Fruit fly (Drosophila melanogaster) whole organism, prepupa: ENCODE measurements around the gene ct.
A peak's percentile ranks its signal among the peaks of the same experiment; 100 is the strongest.

Source experiments
- Blimp-1 ChIP-seq: fragments of 200-800 bp; sonication (Bioruptor generic); optimal IDR thresholded peaks from 3 replicates; lab custom pipeline; 2017; ENCODE audit warnings: missing biosample characterization, missing genetic modification characterization, mild to moderate bottlenecking, moderate library complexity, missing genetic modification reagents
- CG10631 ChIP-seq: fragments of 200-800 bp; sonication (Bioruptor generic); optimal IDR thresholded peaks from 2 replicates; lab custom pipeline; 2016; ENCODE audit warnings: missing biosample characterization, missing genetic modification characterization
- CG10669 ChIP-seq: fragments of 200-800 bp; sonication (Bioruptor generic); optimal IDR thresholded peaks from 3 replicates; lab custom pipeline; 2018; ENCODE audit warnings: missing biosample characterization, mild to moderate bottlenecking, missing genetic modification characterization, moderate library complexity
- CG11294 ChIP-seq: fragments of 200-800 bp; sonication (Bioruptor generic); IDR thresholded peaks from 2 replicates; pipeline ENCODE4 v1.3.6; 2022; ENCODE audit warnings: missing biosample characterization, missing genetic modification characterization
- CG11902 ChIP-seq: fragments of 200-800 bp; sonication (Bioruptor generic); optimal IDR thresholded peaks from 3 replicates; lab custom pipeline; 2016; ENCODE audit warnings: missing biosample characterization, missing genetic modification characterization
- CG15336 ChIP-seq: fragments of 200-800 bp; sonication (Bioruptor generic); IDR thresholded peaks from 2 replicates; pipeline ENCODE4 v1.3.6; 2022; ENCODE audit warnings: missing biosample characterization, missing genetic modification characterization
- CG1621 ChIP-seq: fragments of 200-800 bp; sonication (Bioruptor generic); optimal IDR thresholded peaks from 3 replicates; lab custom pipeline; 2018; ENCODE audit warnings: missing biosample characterization, mild to moderate bottlenecking, missing genetic modification characterization
- CG16779 ChIP-seq: fragments of 200-800 bp; sonication (Bioruptor generic); optimal IDR thresholded peaks from 3 replicates; lab custom pipeline; 2017; ENCODE audit warnings: missing biosample characterization, mild to moderate bottlenecking, missing genetic modification characterization
- CG3032 ChIP-seq: fragments of 200-800 bp; optimal IDR thresholded peaks from 2 replicates; lab custom pipeline; 2019; ENCODE audit warnings: missing biosample characterization, mild to moderate bottlenecking, missing genetic modification characterization, moderate library complexity
- CG31627 ChIP-seq: fragments of 200-800 bp; sonication (Bioruptor generic); optimal IDR thresholded peaks from 3 replicates; lab custom pipeline; 2016; ENCODE audit warnings: missing biosample characterization, missing genetic modification characterization
- CG32006 ChIP-seq: fragments of 200-800 bp; sonication (Bioruptor generic); optimal IDR thresholded peaks from 3 replicates; lab custom pipeline; 2017; ENCODE audit warnings: missing biosample characterization, mild to moderate bottlenecking, missing genetic modification characterization
- CG3919 ChIP-seq: fragments of 200-800 bp; sonication (Bioruptor generic); optimal IDR thresholded peaks from 3 replicates; lab custom pipeline; 2016; ENCODE audit warnings: missing biosample characterization, missing genetic modification characterization
- CG4318 ChIP-seq: fragments of 200-800 bp; sonication (Bioruptor generic); optimal IDR thresholded peaks from 3 replicates; lab custom pipeline; 2017; ENCODE audit warnings: missing biosample characterization, mild to moderate bottlenecking, missing genetic modification characterization
- CG6163 ChIP-seq: fragments of 200-800 bp; sonication (Bioruptor generic); IDR thresholded peaks from 3 replicates; pipeline ENCODE4 v1.3.6; 2022; ENCODE audit warnings: missing biosample characterization, missing genetic modification characterization
- CG6276 ChIP-seq: fragments of 200-800 bp; sonication (Bioruptor generic); optimal IDR thresholded peaks from 2 replicates; lab custom pipeline; 2017; ENCODE audit warnings: missing biosample characterization, mild to moderate bottlenecking, missing genetic modification characterization
- CG6808 ChIP-seq: fragments of 200-800 bp; sonication (Bioruptor generic); optimal IDR thresholded peaks from 3 replicates; lab custom pipeline; 2017; ENCODE audit warnings: missing biosample characterization, missing genetic modification characterization, mild to moderate bottlenecking, moderate library complexity, missing genetic modification reagents
- CG6854 ChIP-seq: fragments of 200-800 bp; sonication (Bioruptor generic); optimal IDR thresholded peaks from 2 replicates; lab custom pipeline; 2017; ENCODE audit warnings: missing biosample characterization, mild to moderate bottlenecking, missing genetic modification characterization
- CG8119 ChIP-seq: fragments of 200-800 bp; sonication (Bioruptor generic); IDR thresholded peaks from 3 replicates; pipeline ENCODE4 v1.3.6; 2022; ENCODE audit warnings: missing biosample characterization, missing genetic modification characterization
- CG8319 ChIP-seq: fragments of 200-800 bp; sonication (Bioruptor generic); optimal IDR thresholded peaks from 3 replicates; lab custom pipeline; 2016; ENCODE audit warnings: missing biosample characterization, missing genetic modification characterization
- CG8632 ChIP-seq: fragments of 200-800 bp; sonication (Bioruptor generic); optimal IDR thresholded peaks from 3 replicates; lab custom pipeline; 2016; ENCODE audit warnings: missing biosample characterization, missing genetic modification characterization
- CG9139 ChIP-seq: fragments of 200-800 bp; sonication (Bioruptor generic); optimal IDR thresholded peaks from 3 replicates; lab custom pipeline; 2017; ENCODE audit warnings: missing biosample characterization, mild to moderate bottlenecking, missing genetic modification characterization
- Eip75B ChIP-seq: fragments of 200-800 bp; sonication (Bioruptor generic); optimal IDR thresholded peaks from 3 replicates; lab custom pipeline; 2016; ENCODE audit warnings: missing biosample characterization, missing genetic modification characterization
- Eip78C ChIP-seq: fragments of 200-800 bp; sonication (Bioruptor generic); peaks from one replicate; lab custom pipeline; 2016; ENCODE audit warnings: missing biosample characterization, missing genetic modification characterization
- Eip93F ChIP-seq: fragments of 200-800 bp; sonication (Bioruptor generic); optimal IDR thresholded peaks from 2 replicates; lab custom pipeline; 2016; ENCODE audit warnings: missing biosample characterization, mild to moderate bottlenecking, missing genetic modification characterization
- Ets96B ChIP-seq: fragments of 200-800 bp; optimal IDR thresholded peaks from 2 replicates; lab custom pipeline; 2019; ENCODE audit warnings: missing biosample characterization, mild to moderate bottlenecking, missing genetic modification characterization, moderate library complexity
- Gug ChIP-seq: fragments of 200-800 bp; sonication (Bioruptor generic); IDR thresholded peaks from 2 replicates; pipeline ENCODE4 v1.3.6; 2022; ENCODE audit warnings: missing biosample characterization, missing genetic modification characterization
- Hr4 ChIP-seq: fragments of 200-800 bp; sonication (Bioruptor generic); optimal IDR thresholded peaks from 3 replicates; lab custom pipeline; 2016; ENCODE audit warnings: missing biosample characterization, missing genetic modification characterization
- OdsH ChIP-seq: fragments of 200-800 bp; sonication (Bioruptor generic); optimal IDR thresholded peaks from 3 replicates; lab custom pipeline; 2016; ENCODE audit warnings: missing biosample characterization, missing genetic modification characterization
- Sox102F ChIP-seq: fragments of 200-800 bp; sonication (Bioruptor generic); optimal IDR thresholded peaks from 2 replicates; lab custom pipeline; 2016; ENCODE audit warnings: missing biosample characterization, mild to moderate bottlenecking, missing genetic modification characterization
- Sox14 ChIP-seq: fragments of 200-800 bp; sonication (Bioruptor generic); optimal IDR thresholded peaks from 3 replicates; lab custom pipeline; 2016; ENCODE audit warnings: missing biosample characterization, missing genetic modification characterization
- Sox15 ChIP-seq: fragments of 200-800 bp; sonication (Bioruptor generic); optimal IDR thresholded peaks from 3 replicates; lab custom pipeline; 2016; ENCODE audit warnings: missing biosample characterization, missing genetic modification characterization
- achi ChIP-seq: fragments of 200-800 bp; sonication (Bioruptor generic); optimal IDR thresholded peaks from 3 replicates; lab custom pipeline; 2016; ENCODE audit warnings: missing biosample characterization, missing genetic modification characterization
- cyc ChIP-seq: fragments of 200-800 bp; sonication (Bioruptor generic); optimal IDR thresholded peaks from 3 replicates; lab custom pipeline; 2016; ENCODE audit warnings: missing biosample characterization, missing genetic modification characterization
- dac ChIP-seq: fragments of 200-800 bp; sonication (Bioruptor generic); optimal IDR thresholded peaks from 2 replicates; lab custom pipeline; 2017; ENCODE audit warnings: missing biosample characterization, mild to moderate bottlenecking, missing genetic modification characterization
- eg ChIP-seq: fragments of 200-800 bp; sonication (Bioruptor generic); IDR thresholded peaks from 3 replicates; pipeline ENCODE4 v1.3.6; 2022; ENCODE audit warnings: missing biosample characterization, missing genetic modification characterization
- esn ChIP-seq: fragments of 200-800 bp; sonication (Bioruptor generic); optimal IDR thresholded peaks from 2 replicates; lab custom pipeline; 2016; ENCODE audit warnings: missing biosample characterization, mild to moderate bottlenecking, missing genetic modification characterization, moderate library complexity
- fd85E ChIP-seq: fragments of 200-800 bp; sonication (Bioruptor generic); optimal IDR thresholded peaks from 3 replicates; lab custom pipeline; 2016; ENCODE audit warnings: missing biosample characterization, missing genetic modification characterization
- fkh ChIP-seq: fragments of 200-800 bp; sonication (Bioruptor generic); optimal IDR thresholded peaks from 3 replicates; lab custom pipeline; 2017; ENCODE audit warnings: missing biosample characterization, mild to moderate bottlenecking, missing genetic modification characterization, moderate library complexity
- lz ChIP-seq: fragments of 200-800 bp; sonication (Bioruptor generic); optimal IDR thresholded peaks from 3 replicates; lab custom pipeline; 2016; ENCODE audit warnings: missing biosample characterization, missing genetic modification characterization
- net ChIP-seq: fragments of 200-800 bp; sonication (Bioruptor generic); optimal IDR thresholded peaks from 3 replicates; lab custom pipeline; 2016; ENCODE audit warnings: missing biosample characterization, missing genetic modification characterization
- pdm3 ChIP-seq: fragments of 200-800 bp; sonication (Bioruptor generic); optimal IDR thresholded peaks from 3 replicates; lab custom pipeline; 2016; ENCODE audit warnings: missing biosample characterization, missing genetic modification characterization
- salr ChIP-seq, 2 experiments: fragments of 200-800 bp; sonication (Bioruptor generic); optimal IDR thresholded peaks; 3 replicates each; lab custom pipeline; 2016 to 2018; ENCODE audit warnings: missing biosample characterization in 2 of 2, missing genetic modification characterization in 2 of 2, mild to moderate bottlenecking in 1 of 2
- spab ChIP-seq: fragments of 200-800 bp; sonication (Bioruptor generic); optimal IDR thresholded peaks from 2 replicates; lab custom pipeline; 2017; ENCODE audit warnings: missing biosample characterization, mild to moderate bottlenecking, missing genetic modification characterization, missing genetic modification reagents
- ss ChIP-seq, 2 experiments: fragments of 200-800 bp; sonication (Bioruptor generic); optimal IDR thresholded peaks; 2 replicates in 1 of 2; 3 replicates in 1 of 2; lab custom pipeline; 2017 to 2018; ENCODE audit warnings: mild to moderate bottlenecking in 2 of 2, missing biosample characterization in 2 of 2, missing genetic modification characterization in 2 of 2, moderate library complexity in 1 of 2
- svp ChIP-seq: fragments of 200-800 bp; sonication (Bioruptor generic); peaks from one replicate; lab custom pipeline; 2016; ENCODE audit warnings: missing biosample characterization, missing genetic modification characterization
- topi ChIP-seq: fragments of 200-800 bp; sonication (Bioruptor generic); optimal IDR thresholded peaks from 3 replicates; lab custom pipeline; 2016; ENCODE audit warnings: missing biosample characterization, missing genetic modification characterization
- vri ChIP-seq: fragments of 200-800 bp; sonication (Bioruptor generic); optimal IDR thresholded peaks from 3 replicates; lab custom pipeline; 2016; ENCODE audit warnings: missing biosample characterization, mild to moderate bottlenecking, missing genetic modification characterization

The ct gene

DNA sequence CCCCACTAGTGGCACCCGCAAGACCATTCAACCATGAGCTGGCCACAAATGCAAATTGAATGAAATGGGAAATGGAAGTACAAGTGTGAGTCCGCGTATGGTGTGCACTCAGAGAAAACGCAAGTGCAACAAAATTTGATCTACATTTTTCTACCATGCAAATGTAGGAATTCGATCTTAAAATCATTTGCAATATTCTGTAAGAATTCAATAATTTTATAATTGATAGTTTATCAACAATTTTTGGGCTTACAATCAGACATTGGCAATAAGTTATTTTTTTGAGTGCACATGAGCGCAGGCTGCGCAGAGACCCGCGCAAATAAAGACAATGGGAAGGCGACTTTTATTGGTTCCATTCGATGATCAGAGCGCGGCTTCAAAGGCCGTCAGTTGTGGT lies 37.0 kb upstream of the ct start (continued):
- TF ChIP-seq Blimp-1 (GFP tag; lab: Kevin White, UChicago): no peak
- peak; percentile 58 for TF ChIP-seq achi (GFP tag; lab: Kevin White, UChicago)
- TF ChIP-seq OdsH (GFP tag; lab: Kevin White, UChicago): peak; percentile 43
- TF ChIP-seq CG15336: peak; percentile 57
- TF ChIP-seq svp (GFP tag; lab: Kevin White, UChicago): peak; percentile 77
- peak; percentile 36 for TF ChIP-seq CG8319 (GFP tag; lab: Kevin White, UChicago)
- TF ChIP-seq CG31627 (GFP tag; lab: Kevin White, UChicago): peak; percentile 22
- peak; percentile 41 for TF ChIP-seq pdm3 (GFP tag; lab: Kevin White, UChicago)
- no peak for TF ChIP-seq fd85E
- peak; percentile 39 for TF ChIP-seq Sox102F
- TF ChIP-seq dac (GFP tag; lab: Kevin White, UChicago): no peak
- peak; percentile 50 for TF ChIP-seq esn (GFP tag; lab: Kevin White, UChicago)
- TF ChIP-seq CG6854 (GFP tag; lab: Kevin White, UChicago): no peak
- peak; percentile 49 for TF ChIP-seq CG32006 (GFP tag; lab: Kevin White, UChicago)
- TF ChIP-seq CG4318 (GFP tag; lab: Kevin White, UChicago): no peak
- peak; percentile 27 for TF ChIP-seq lz (GFP tag; lab: Kevin White, UChicago)
- peak; percentile 15 for TF ChIP-seq CG6276 (GFP tag; lab: Kevin White, UChicago)
- peak; percentile 38 for TF ChIP-seq Hr4 (GFP tag; lab: Kevin White, UChicago)
- TF ChIP-seq CG11294 (GFP tag; lab: Robert Waterston, UW): no peak
- TF ChIP-seq fkh: no peak
- peak; percentile 25 for TF ChIP-seq net (GFP tag; lab: Kevin White, UChicago)
- peak; percentile 49 for TF ChIP-seq CG6808 (GFP tag; lab: Kevin White, UChicago)
- TF ChIP-seq spab (GFP tag; lab: Kevin White, UChicago): peak; percentile 34
- TF ChIP-seq topi (GFP tag; lab: Kevin White, UChicago): peak; percentile 65
- TF ChIP-seq Eip78C (GFP tag; lab: Kevin White, UChicago): peak; percentile 91
- TF ChIP-seq CG3919 (GFP tag; lab: Kevin White, UChicago): peak; percentile 68
- peak; percentile 52 for TF ChIP-seq cyc (GFP tag; lab: Kevin White, UChicago)
- TF ChIP-seq CG11902 (GFP tag; lab: Kevin White, UChicago): peak; percentile 38
- TF ChIP-seq Eip75B (GFP tag; lab: Kevin White, UChicago): peak; percentile 53
- peak; percentile 33 for TF ChIP-seq CG10631 (GFP tag; lab: Kevin White, UChicago)
- TF ChIP-seq CG8632 (GFP tag; lab: Kevin White, UChicago): peak; percentile 37
- peak; percentile 70 for TF ChIP-seq CG6163
- TF ChIP-seq Sox14 (GFP tag; lab: Kevin White, UChicago): peak; percentile 12
- TF ChIP-seq CG10669 (GFP tag; lab: Kevin White, UChicago): peak; percentile 56
- TF ChIP-seq salr (GFP tag; optimal IDR thresholded peaks at IDR 0.05; lab: Kevin White, UChicago): peak in 1 of 2 experiments; percentile 32
- TF ChIP-seq Eip93F (GFP tag; lab: Kevin White, UChicago): no peak

DNA sequence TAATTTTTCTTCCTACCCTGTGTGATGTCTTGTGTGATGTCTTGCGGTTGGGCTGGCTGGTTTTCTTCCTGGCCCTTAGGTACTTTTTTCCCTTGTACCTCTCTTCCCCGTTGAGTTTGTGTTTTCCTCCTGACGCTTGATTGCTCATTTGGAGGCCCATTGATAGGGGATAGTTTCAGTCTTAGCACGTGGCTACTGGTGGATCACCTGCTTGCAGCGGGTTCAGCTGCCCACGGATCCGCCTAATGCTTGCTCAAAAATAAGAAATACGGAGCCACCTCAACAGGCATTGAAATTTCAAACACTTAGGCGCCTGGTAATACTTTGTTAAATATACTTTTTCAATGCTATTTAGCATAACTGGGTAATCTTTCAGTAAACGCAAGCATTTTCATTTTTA lies 34.2 kb upstream of the ct start, which contains the start of gene CG11369:
Gene CG11369 (plus strand): TSS at position 301 of the 400 bp plus-strand sequence.
- no peak for TF ChIP-seq Sox15 (GFP tag; lab: Kevin White, UChicago)
- no peak for TF ChIP-seq vri (GFP tag; lab: Kevin White, UChicago)
- no peak for TF ChIP-seq ss (GFP tag; optimal IDR thresholded peaks at IDR 0.05; lab: Kevin White, UChicago)

DNA sequence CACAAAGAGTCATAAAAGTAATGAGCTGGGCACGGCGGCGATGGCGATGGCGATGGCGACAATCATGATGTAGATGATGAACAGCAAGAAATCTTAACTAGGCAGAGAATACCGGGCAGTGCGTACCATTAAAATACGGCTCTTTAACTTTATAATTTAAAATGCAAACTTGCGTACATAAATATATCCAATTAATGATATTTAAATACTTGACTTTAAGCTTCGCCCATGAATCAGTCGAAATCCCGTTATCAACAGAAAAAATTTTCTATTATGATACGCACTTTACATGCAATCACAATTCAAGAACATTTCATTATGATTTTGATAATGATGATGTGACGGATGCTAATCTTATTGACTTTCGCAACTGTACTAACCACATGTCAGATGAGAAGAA lies 29.2 kb upstream of the ct start:
- TF ChIP-seq CG8119 (peak; percentile 58), CG6276 (GFP tag; lab: Kevin White, UChicago) (peak; percentile 35), dac (GFP tag; lab: Kevin White, UChicago) (no peak), fd85E (no peak), CG3919 (GFP tag; lab: Kevin White, UChicago) (peak; percentile 20), CG10631 (GFP tag; lab: Kevin White, UChicago) (peak; percentile 23), CG6854 (GFP tag; lab: Kevin White, UChicago) (no peak), pdm3 (GFP tag; lab: Kevin White, UChicago) (peak; percentile 44), CG1621 (tag; lab: Kevin White, UChicago) (no peak), eg (peak; percentile 68), CG3032 (peak; percentile 10), CG8632 (GFP tag; lab: Kevin White, UChicago) (no peak), Sox14 (GFP tag; lab: Kevin White, UChicago) (peak; percentile 37), Gug (GFP tag; lab: Robert Waterston, UW) (peak; percentile 37; the same call in 1 of the 2 replicates), achi (GFP tag; lab: Kevin White, UChicago) (peak; percentile 14), Ets96B (tag; lab: Kevin White, UChicago) (peak; percentile 23), CG10669 (GFP tag; lab: Kevin White, UChicago) (no peak), OdsH (GFP tag; lab: Kevin White, UChicago) (peak; percentile 40), CG32006 (GFP tag; lab: Kevin White, UChicago) (peak; percentile 69), CG9139 (GFP tag; lab: Kevin White, UChicago) (no peak), CG16779 (tag; lab: Kevin White, UChicago) (no peak)
